Fruit fly (Drosophila melanogaster) whole organism, embryonic: ENCODE data around the gene sra.

Experiments
- Adf1 ChIP-seq: fragments of 200-800 bp; sonication (Bioruptor generic); IDR thresholded peaks from 2 replicates; pipeline ENCODE4 v1.3.6; 2022; ENCODE audit warnings: missing biosample characterization, missing genetic modification characterization
- CG10543 ChIP-seq: fragments of 200-800 bp; sonication (Bioruptor generic); optimal IDR thresholded peaks from 3 replicates; lab custom pipeline; 2017; ENCODE audit warnings: missing biosample characterization, mild to moderate bottlenecking, missing genetic modification characterization, moderate library complexity
- CG11398 ChIP-seq: fragments of 200-800 bp; sonication (Bioruptor generic); optimal IDR thresholded peaks from 2 replicates; lab custom pipeline; 2016; ENCODE audit warnings: missing biosample characterization, missing genetic modification characterization
- CG11456 ChIP-seq: fragments of 200-800 bp; sonication (Bioruptor generic); IDR thresholded peaks from 3 replicates; pipeline ENCODE4 v1.3.6; 2022; ENCODE audit warnings: missing biosample characterization, missing genetic modification characterization
- CG12104 ChIP-seq: fragments of 200-800 bp; sonication (Bioruptor generic); optimal IDR thresholded peaks from 3 replicates; lab custom pipeline; 2016; ENCODE audit warnings: missing biosample characterization, missing genetic modification characterization
- CG14667 ChIP-seq: fragments of 200-800 bp; sonication (Bioruptor generic); IDR thresholded peaks from 2 replicates; pipeline ENCODE4 v1.3.6; 2022; ENCODE audit warnings: missing biosample characterization, missing genetic modification characterization
- CG15269 ChIP-seq: fragments of 200-800 bp; sonication (Bioruptor generic); optimal IDR thresholded peaks from 2 replicates; lab custom pipeline; 2018; ENCODE audit warnings: missing biosample characterization, mild to moderate bottlenecking, missing genetic modification characterization, moderate library complexity
- CG16863 ChIP-seq: fragments of 200-800 bp; sonication (Bioruptor generic); optimal IDR thresholded peaks from 3 replicates; lab custom pipeline; 2016; ENCODE audit warnings: missing biosample characterization, missing genetic modification characterization
- CG18011 ChIP-seq: fragments of 200-800 bp; sonication (Bioruptor generic); optimal IDR thresholded peaks from 2 replicates; lab custom pipeline; 2017; ENCODE audit warnings: missing biosample characterization, missing genetic modification characterization, mild to moderate bottlenecking, moderate library complexity, missing genotype
- CG1832 ChIP-seq: fragments of 200-800 bp; sonication (Bioruptor generic); optimal IDR thresholded peaks from 2 replicates; lab custom pipeline; 2017; ENCODE audit warnings: missing biosample characterization, mild to moderate bottlenecking, missing genetic modification characterization, inconsistent platforms
- CG2120 ChIP-seq: fragments of 200-800 bp; sonication (Bioruptor generic); optimal IDR thresholded peaks from 3 replicates; lab custom pipeline; 2016; ENCODE audit warnings: missing biosample characterization, missing genetic modification characterization
- CG31224 ChIP-seq: fragments of 200-800 bp; sonication (Bioruptor generic); IDR thresholded peaks from 2 replicates; pipeline ENCODE4 v1.3.6; 2022; ENCODE audit warnings: missing biosample characterization, missing genetic modification characterization
- CG31365 ChIP-seq: fragments of 200-800 bp; sonication (Bioruptor generic); optimal IDR thresholded peaks from 2 replicates; lab custom pipeline; 2018; ENCODE audit warnings: missing biosample characterization, mild to moderate bottlenecking, missing genetic modification characterization
- CG33213 ChIP-seq: fragments of 200-800 bp; sonication (Bioruptor generic); optimal IDR thresholded peaks from 3 replicates; lab custom pipeline; 2016; ENCODE audit warnings: missing biosample characterization, missing genetic modification characterization
- CG3726 ChIP-seq: fragments of 200-800 bp; sonication (Bioruptor generic); IDR thresholded peaks from 3 replicates; pipeline ENCODE4, ENCODE4 v1.3.6; 2022; ENCODE audit warnings: missing biosample characterization, missing genetic modification characterization
- CG7357 ChIP-seq: fragments of 200-800 bp; sonication (Bioruptor generic); IDR thresholded peaks from 3 replicates; pipeline ENCODE4 v1.3.6; 2022; ENCODE audit warnings: missing biosample characterization, missing genetic modification characterization
- CG7928 ChIP-seq: fragments of 200-800 bp; sonication (Bioruptor generic); optimal IDR thresholded peaks from 2 replicates; lab custom pipeline; 2017; ENCODE audit warnings: missing biosample characterization, mild to moderate bottlenecking, missing genetic modification characterization
- CG8359 ChIP-seq: fragments of 200-800 bp; sonication (Bioruptor generic); optimal IDR thresholded peaks from 2 replicates; lab custom pipeline; 2017; ENCODE audit warnings: missing biosample characterization, mild to moderate bottlenecking, missing genetic modification characterization, borderline replicate concordance
- CG9609 ChIP-seq: fragments of 200-800 bp; sonication (Bioruptor generic); optimal IDR thresholded peaks from 3 replicates; lab custom pipeline; 2016; ENCODE audit warnings: missing biosample characterization, missing genetic modification characterization
- CTCF ChIP-seq: fragments of 200-800 bp; sonication (Bioruptor generic); optimal IDR thresholded peaks from 2 replicates; lab custom pipeline; 2017; ENCODE audit warnings: missing biosample characterization, mild to moderate bottlenecking, missing genetic modification characterization, moderate library complexity
- Camta ChIP-seq: fragments of 200-800 bp; sonication (Bioruptor generic); optimal IDR thresholded peaks from 2 replicates; lab custom pipeline; 2016; ENCODE audit warnings: missing biosample characterization, missing genetic modification characterization
- Dad ChIP-seq: fragments of 200-800 bp; sonication (Bioruptor generic); optimal IDR thresholded peaks from 3 replicates; lab custom pipeline; 2016; ENCODE audit warnings: missing biosample characterization, missing genetic modification characterization
- Dip3 ChIP-seq: fragments of 200-800 bp; sonication (Bioruptor generic); optimal IDR thresholded peaks from 3 replicates; lab custom pipeline; 2016; ENCODE audit warnings: missing biosample characterization, missing genetic modification characterization
- Med ChIP-seq: fragments of 200-800 bp; sonication (Bioruptor generic); peaks from one replicate; lab custom pipeline; 2016; ENCODE audit warnings: missing biosample characterization, missing genetic modification characterization, mild to moderate bottlenecking, inconsistent platforms, moderate library complexity
- NK7.1 ChIP-seq: fragments of 200-800 bp; sonication (Bioruptor generic); optimal IDR thresholded peaks from 3 replicates; lab custom pipeline; 2016; ENCODE audit warnings: missing biosample characterization, missing genetic modification characterization
- Pdp1 ChIP-seq, 2 experiments: fragments of 200-800 bp; sonication (Bioruptor generic); optimal IDR thresholded peaks; 3 replicates each; lab custom pipeline; 2016; ENCODE audit warnings: missing biosample characterization in 2 of 2, missing genetic modification characterization in 2 of 2, mild to moderate bottlenecking in 1 of 2, moderate library complexity in 1 of 2
- Rfx ChIP-seq: fragments of 200-800 bp; sonication (Bioruptor generic); IDR thresholded peaks from 2 replicates; pipeline ENCODE4 v1.3.6; 2022; ENCODE audit warnings: missing biosample characterization, missing genetic modification characterization
- Rx ChIP-seq: fragments of 200-800 bp; sonication (Bioruptor generic); IDR thresholded peaks from 2 replicates; pipeline ENCODE4 v1.3.6; 2022; ENCODE audit warnings: missing biosample characterization, missing genetic modification characterization
- Sox102F ChIP-seq: fragments of 200-800 bp; sonication (Bioruptor generic); optimal IDR thresholded peaks from 2 replicates; lab custom pipeline; 2018; ENCODE audit warnings: missing biosample characterization, mild to moderate bottlenecking, missing genetic modification characterization, moderate library complexity
- YL-1 ChIP-seq: fragments of 200-800 bp; sonication (Bioruptor generic); optimal IDR thresholded peaks from 3 replicates; lab custom pipeline; 2017; ENCODE audit warnings: missing biosample characterization, mild to moderate bottlenecking, missing genetic modification characterization
- aop ChIP-seq: fragments of 200-800 bp; sonication (Bioruptor generic); IDR thresholded peaks from 2 replicates; pipeline ENCODE4 v1.3.6; 2022; ENCODE audit warnings: missing biosample characterization, missing genetic modification characterization
- cas ChIP-seq: fragments of 200-800 bp; sonication (Bioruptor generic); IDR thresholded peaks from 2 replicates; pipeline ENCODE4 v1.3.6; 2022; ENCODE audit warnings: missing biosample characterization, missing genetic modification characterization
- ci ChIP-seq: fragments of 200-800 bp; sonication (Bioruptor generic); IDR thresholded peaks from 3 replicates; pipeline ENCODE4 v1.3.6; 2022; ENCODE audit warnings: missing biosample characterization, missing genetic modification characterization
- corto ChIP-seq: fragments of 200-800 bp; sonication (Bioruptor generic); optimal IDR thresholded peaks from 2 replicates; lab custom pipeline; 2016; ENCODE audit warnings: missing biosample characterization, mild to moderate bottlenecking, missing genetic modification characterization, moderate library complexity
- disco-r ChIP-seq: fragments of 200-800 bp; sonication (Bioruptor generic); optimal IDR thresholded peaks from 2 replicates; lab custom pipeline; 2016; ENCODE audit warnings: missing biosample characterization, missing genetic modification characterization
- fd96Cb ChIP-seq: fragments of 200-800 bp; sonication (Bioruptor generic); optimal IDR thresholded peaks from 2 replicates; lab custom pipeline; 2018; ENCODE audit warnings: missing biosample characterization, mild to moderate bottlenecking, missing genetic modification characterization, moderate library complexity
- hb ChIP-seq: fragments of 200-800 bp; sonication (Bioruptor generic); IDR thresholded peaks from 3 replicates; pipeline ENCODE4 v1.3.6; 2022; ENCODE audit warnings: missing biosample characterization, missing genetic modification characterization; ENCODE audit not compliant: partially characterized antibody
- ind ChIP-seq: fragments of 200-800 bp; sonication (Bioruptor generic); optimal IDR thresholded peaks from 3 replicates; lab custom pipeline; 2016; ENCODE audit warnings: missing biosample characterization, missing genetic modification characterization
- mam ChIP-seq: fragments of 200-800 bp; sonication (Bioruptor generic); optimal IDR thresholded peaks from 3 replicates; lab custom pipeline; 2016; ENCODE audit warnings: missing biosample characterization, missing genetic modification characterization
- nau ChIP-seq: fragments of 200-800 bp; sonication (Bioruptor generic); optimal IDR thresholded peaks from 3 replicates; lab custom pipeline; 2017; ENCODE audit warnings: missing biosample characterization, mild to moderate bottlenecking, missing genetic modification characterization, missing genetic modification reagents
- peb ChIP-seq: fragments of 200-800 bp; sonication (Bioruptor generic); IDR thresholded peaks from 2 replicates; pipeline ENCODE4 v1.3.6; 2022; ENCODE audit warnings: missing biosample characterization, missing genetic modification characterization
- pnt ChIP-seq: fragments of 200-800 bp; sonication (Bioruptor generic); optimal IDR thresholded peaks from 3 replicates; lab custom pipeline; 2016; ENCODE audit warnings: missing biosample characterization, missing genetic modification characterization
- pros ChIP-seq: fragments of 200-800 bp; sonication (Bioruptor generic); optimal IDR thresholded peaks from 3 replicates; lab custom pipeline; 2019; ENCODE audit warnings: missing biosample characterization, mild to moderate bottlenecking, missing genetic modification characterization, moderate library complexity
- run ChIP-seq: fragments of 200-800 bp; sonication (Bioruptor generic); optimal IDR thresholded peaks from 3 replicates; lab custom pipeline; 2018; ENCODE audit warnings: missing biosample characterization, mild to moderate bottlenecking, missing genetic modification characterization
- salm ChIP-seq: fragments of 200-800 bp; sonication (Bioruptor generic); optimal IDR thresholded peaks from 2 replicates; lab custom pipeline; 2018; ENCODE audit warnings: missing biosample characterization, mild to moderate bottlenecking, missing genetic modification characterization
- sc ChIP-seq, 3 experiments: fragments of >200 bp in 2 of 3; fragments of 200-800 bp in 1 of 3; sonication (Bioruptor generic) in 1 of 3; optimal IDR thresholded peaks; 2 replicates in 2 of 3; 3 replicates in 1 of 3; lab custom pipeline; 2017; ENCODE audit warnings: mild to moderate bottlenecking in 1 of 3, missing biosample characterization in 1 of 3, missing genetic modification characterization in 1 of 3, missing genetic modification reagents in 1 of 3
- schlank ChIP-seq: fragments of 200-800 bp; sonication (Bioruptor generic); optimal IDR thresholded peaks from 2 replicates; lab custom pipeline; 2018; ENCODE audit warnings: missing biosample characterization, mild to moderate bottlenecking, missing genetic modification characterization
- sd ChIP-seq: fragments of 200-800 bp; sonication (Bioruptor generic); optimal IDR thresholded peaks from 3 replicates; lab custom pipeline; 2018; ENCODE audit warnings: missing biosample characterization, mild to moderate bottlenecking, missing genetic modification characterization, moderate library complexity
- sob ChIP-seq: fragments of 200-800 bp; sonication (Bioruptor generic); IDR thresholded peaks from 2 replicates; pipeline ENCODE4 v1.3.6; 2022; ENCODE audit warnings: missing biosample characterization, missing genetic modification characterization
- sug ChIP-seq: fragments of 200-800 bp; optimal IDR thresholded peaks from 2 replicates; lab custom pipeline; 2019; ENCODE audit warnings: missing biosample characterization, mild to moderate bottlenecking, missing genetic modification characterization, moderate library complexity
- wdn ChIP-seq: fragments of 200-800 bp; sonication (Bioruptor generic); IDR thresholded peaks from 2 replicates; pipeline ENCODE4 v1.3.6; 2022; ENCODE audit warnings: missing biosample characterization, missing genetic modification characterization

sra gene

DNA sequence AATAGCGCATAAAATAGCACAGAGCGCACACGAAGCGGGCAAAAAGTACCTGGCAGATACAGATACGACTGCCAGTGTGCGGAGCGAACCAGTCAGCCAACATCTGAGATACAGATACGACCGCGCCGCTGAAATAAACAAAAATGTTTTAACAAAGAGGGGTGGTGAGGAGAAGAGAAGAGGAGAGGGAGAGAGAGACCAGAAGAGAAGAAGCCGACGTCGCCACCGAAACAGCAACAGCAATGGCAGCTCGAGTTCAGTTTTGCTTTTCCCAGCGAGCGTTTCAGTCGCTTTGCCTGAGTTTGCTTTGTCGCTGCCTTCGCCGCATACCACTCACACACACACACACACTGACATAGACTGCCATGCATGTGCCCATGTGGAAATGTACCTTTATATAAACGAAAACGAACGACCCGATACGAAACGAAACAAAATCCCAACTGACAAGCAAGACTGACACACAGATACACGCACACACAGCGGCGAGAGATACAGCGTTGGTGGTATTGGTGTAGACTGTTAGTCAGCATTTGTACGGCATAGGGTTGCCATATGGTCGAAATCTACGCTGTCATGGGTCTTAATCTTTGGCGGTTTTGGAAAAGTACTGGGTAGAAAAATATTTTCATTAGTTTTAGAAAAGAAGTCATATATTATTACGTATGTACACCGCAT, 54.4 kb downstream of the sra start (continued):
- TF ChIP-seq CG7928 (GFP tag; lab: Kevin White, UChicago), result peak; percentile 47
- TF ChIP-seq CG16863, result no peak
- TF ChIP-seq Med (GFP tag; lab: Kevin White, UChicago), result peak; percentile 90
- TF ChIP-seq Pdp1 (GFP tag; optimal IDR thresholded peaks at IDR 0.05; lab: Kevin White, UChicago), result peak; percentile 30 to 98
- TF ChIP-seq sc (optimal IDR thresholded peaks at IDR 0.05; lab: Kevin White, UChicago), result no peak
- no peak for TF ChIP-seq sc (GFP tag; optimal IDR thresholded peaks at IDR 0.05; lab: Kevin White, UChicago)
- TF ChIP-seq cas (GFP tag; lab: Robert Waterston, UW), result no peak
- peak; percentile 9 for TF ChIP-seq fd96Cb (tag; lab: Kevin White, UChicago)
- TF ChIP-seq CG10543 (GFP tag; lab: Kevin White, UChicago), result peak; percentile 99
- no peak for TF ChIP-seq CG3726 (GFP tag; lab: Robert Waterston, UW)
- TF ChIP-seq CG2120 (GFP tag; lab: Kevin White, UChicago), result peak; percentile 56
- TF ChIP-seq hb (GFP tag; lab: Robert Waterston, UW), result no peak
- TF ChIP-seq aop (GFP tag; lab: Robert Waterston, UW), result no peak
- TF ChIP-seq Dip3 (GFP tag; lab: Kevin White, UChicago), result peak; percentile 70
- TF ChIP-seq CG7357 (GFP tag; lab: Robert Waterston, UW), result 0 out of 3 replicates have a peak, but pooled peaks have one; percentile 16
- TF ChIP-seq CG11456 (GFP tag; lab: Robert Waterston, UW), result no peak
- no peak for TF ChIP-seq YL-1 (GFP tag; lab: Kevin White, UChicago)
- no peak for TF ChIP-seq Dad (GFP tag; lab: Kevin White, UChicago)
- TF ChIP-seq disco-r (GFP tag; lab: Kevin White, UChicago), result no peak
- peak; percentile 8 for TF ChIP-seq CG33213 (GFP tag; lab: Kevin White, UChicago)
- peak; percentile 32 for TF ChIP-seq CG9609 (GFP tag; lab: Kevin White, UChicago)
- TF ChIP-seq Rfx (GFP tag; lab: Robert Waterston, UW), result no peak
- peak; percentile 13 for TF ChIP-seq run (tag; lab: Kevin White, UChicago)
- TF ChIP-seq schlank (tag; lab: Kevin White, UChicago), result no peak
- no peak for TF ChIP-seq ci
- peak; percentile 20 for TF ChIP-seq CG8359
- peak; percentile 8 for TF ChIP-seq ind (GFP tag; lab: Kevin White, UChicago)
- TF ChIP-seq corto (GFP tag; lab: Kevin White, UChicago), result no peak
- TF ChIP-seq NK7.1 (GFP tag; lab: Kevin White, UChicago), result peak; percentile 33
- no peak for TF ChIP-seq wdn
- TF ChIP-seq sd, result peak; percentile 96
- TF ChIP-seq Sox102F, result no peak
- TF ChIP-seq Camta (GFP tag; lab: Kevin White, UChicago), result no peak
- TF ChIP-seq sug (tag; lab: Kevin White, UChicago), result peak; percentile 79
- TF ChIP-seq CTCF (GFP tag; lab: Kevin White, UChicago), result peak; percentile 17
- TF ChIP-seq sob (GFP tag; lab: Robert Waterston, UW), result no peak
- TF ChIP-seq mam (GFP tag; lab: Kevin White, UChicago), result peak; percentile 48
- peak; percentile 17 for TF ChIP-seq CG1832 (GFP tag; lab: Kevin White, UChicago)
- TF ChIP-seq pnt, result no peak
- TF ChIP-seq CG14667 (GFP tag; lab: Robert Waterston, UW), result no peak
- TF ChIP-seq nau (GFP tag; lab: Kevin White, UChicago), result peak; percentile 47
- TF ChIP-seq Adf1 (GFP tag; lab: Robert Waterston, UW), result no peak
- no peak for TF ChIP-seq CG31365 (tag; lab: Kevin White, UChicago)
- no peak for TF ChIP-seq Rx (GFP tag; lab: Robert Waterston, UW)
- TF ChIP-seq salm (tag; lab: Kevin White, UChicago), result no peak
- TF ChIP-seq CG11398 (GFP tag; lab: Kevin White, UChicago), result no peak
- no peak for TF ChIP-seq CG12104 (GFP tag; lab: Kevin White, UChicago)
- TF ChIP-seq pros (GFP tag; lab: Kevin White, UChicago), result peak; percentile 96
- TF ChIP-seq peb (GFP tag; lab: Robert Waterston, UW), result no peak
- no peak for TF ChIP-seq CG18011 (GFP tag; lab: Kevin White, UChicago)
- peak; percentile 9 for TF ChIP-seq CG15269 (tag; lab: Kevin White, UChicago)
- TF ChIP-seq CG31224 (GFP tag; lab: Robert Waterston, UW), result no peak
